Fruit fly (Drosophila melanogaster) whole organism: ENCODE data around the gene CG17721.

Source experiments
- CG8478 ChIP-seq: fragments of >200 bp; optimal IDR thresholded peaks from 2 replicates; lab custom pipeline; 2018; ENCODE audit warnings: inconsistent platforms
- Dll ChIP-seq: fragments of >200 bp; optimal IDR thresholded peaks from 2 replicates; lab custom pipeline; 2017
- EcR ChIP-seq, 2 experiments: fragments of >200 bp; optimal IDR thresholded peaks; 2 replicates each; lab custom pipeline; 2017; ENCODE audit warnings: missing biosample characterization in 2 of 2, missing genetic modification characterization in 2 of 2, missing genetic modification reagents in 2 of 2
- pan ChIP-seq: fragments of >200 bp; optimal IDR thresholded peaks from 2 replicates; lab custom pipeline; 2017
- psq ChIP-seq: fragments of >200 bp; optimal IDR thresholded peaks from 2 replicates; lab custom pipeline; 2017
- usp ChIP-seq: fragments of >200 bp; optimal IDR thresholded peaks from 2 replicates; lab custom pipeline; 2017; ENCODE audit warnings: missing biosample characterization, missing genetic modification characterization, mixed read lengths

Gene CG17721

dm6 chr3R:11260966-11261530 lies 26.1 kb downstream of the CG17721 start:
- TF ChIP-seq EcR (GFP tag; optimal IDR thresholded peaks at IDR 0.05; lab: Kevin White, UChicago) (no peak), Dll (no peak), psq (no peak), pan (no peak), usp (no peak), CG8478 (lab: Kevin White, UChicago) (no peak)

DNA sequence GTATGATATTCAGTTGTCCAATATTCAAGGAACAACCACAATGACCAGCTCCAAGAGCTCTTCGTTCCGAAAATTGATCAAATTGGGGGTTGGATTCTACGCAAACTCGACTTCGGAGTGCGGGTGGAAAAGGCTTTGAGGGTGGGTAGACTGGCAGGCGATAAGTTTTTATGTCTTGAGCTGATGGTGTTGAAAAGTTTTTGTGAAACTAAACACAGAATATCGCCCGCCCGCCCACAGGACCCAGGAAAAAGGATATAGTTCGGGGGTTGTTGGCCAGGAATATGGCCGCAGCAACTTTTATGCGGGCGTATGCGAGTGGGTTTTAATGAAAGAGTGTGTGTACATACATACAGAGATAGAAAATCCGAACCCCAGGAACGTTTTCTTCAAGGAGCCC lies 28.6 kb downstream of the CG17721 start:
- TF ChIP-seq pan = no peak
- no peak for TF ChIP-seq EcR (GFP tag; optimal IDR thresholded peaks at IDR 0.05; lab: Kevin White, UChicago)
- TF ChIP-seq CG8478 (lab: Kevin White, UChicago) = no peak
- TF ChIP-seq Dll = no peak
- TF ChIP-seq psq = no peak
- no peak for TF ChIP-seq usp

DNA sequence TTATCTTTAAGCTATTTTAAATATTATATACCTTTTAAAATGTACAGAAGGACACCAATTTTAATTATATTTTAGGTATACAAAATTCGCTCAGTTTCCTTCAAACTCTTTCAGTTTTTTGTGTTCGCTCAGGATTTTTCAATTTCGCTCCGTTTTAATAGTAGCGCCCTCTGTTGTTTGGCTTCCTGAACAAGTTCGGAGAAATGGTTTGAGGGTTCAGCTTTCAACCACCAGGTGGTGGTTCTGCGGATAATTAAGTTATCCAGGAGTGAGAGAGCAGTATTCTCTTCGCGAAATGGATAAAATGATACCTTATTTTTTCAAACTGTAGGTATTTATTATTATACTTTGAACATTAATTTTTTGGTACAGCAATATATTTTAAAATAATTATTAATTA lies 34.1 kb downstream of the CG17721 start:
- TF ChIP-seq pan (no peak), psq (no peak), Dll (no peak), EcR (GFP tag; optimal IDR thresholded peaks at IDR 0.05; lab: Kevin White, UChicago) (no peak), usp (no peak), CG8478 (lab: Kevin White, UChicago) (no peak)

dm6 chr3R:11270574-11270973 lies 35.6 kb downstream of the CG17721 start:
- no peak for TF ChIP-seq pan
- TF ChIP-seq Dll = no peak
- no peak for TF ChIP-seq CG8478 (lab: Kevin White, UChicago)
- TF ChIP-seq psq = no peak
- TF ChIP-seq usp = no peak
- TF ChIP-seq EcR (GFP tag; optimal IDR thresholded peaks at IDR 0.05; lab: Kevin White, UChicago) = no peak

- TF ChIP-seq pan = no peak
- TF ChIP-seq CG8478 (lab: Kevin White, UChicago) = no peak
- no peak for TF ChIP-seq EcR (GFP tag; optimal IDR thresholded peaks at IDR 0.05; lab: Kevin White, UChicago)
- TF ChIP-seq psq = no peak
Measured at dm6 chr3R:11272667-11273066, 37.7 kb downstream of the CG17721 start.

DNA sequence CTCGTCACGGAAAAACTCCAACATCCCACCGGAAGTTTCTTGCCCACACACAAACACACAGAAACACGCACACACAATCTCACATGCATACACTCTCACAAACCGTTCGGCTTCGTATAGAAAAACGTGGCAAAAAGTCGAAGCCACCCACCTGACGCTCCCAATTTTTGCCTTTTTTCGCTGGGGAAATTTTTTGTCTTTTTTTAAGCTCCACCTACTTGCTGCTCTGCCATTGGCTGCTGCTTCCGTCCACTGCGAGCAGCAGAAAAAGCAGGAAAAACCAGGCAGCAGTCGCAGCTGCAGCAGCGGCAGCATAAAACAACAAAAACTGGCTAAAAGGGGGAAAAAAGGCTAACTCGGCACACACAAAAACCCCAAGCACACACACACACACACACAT lies 46.9 kb downstream of the CG17721 start:
- TF ChIP-seq EcR (GFP tag; optimal IDR thresholded peaks at IDR 0.05; lab: Kevin White, UChicago) (no peak), pan (no peak), CG8478 (lab: Kevin White, UChicago) (no peak), usp (no peak)
